Fruit fly (Drosophila melanogaster): Measurements from ENCODE around the gene CG31441.

dm6 chr3R:11263579-11263978 is 27.5 kb downstream of the CG31441 start:
- TF ChIP-seq klu (GFP tag; IDR thresholded peaks at IDR 0.05) (no peak), shn (GFP tag; optimal IDR thresholded peaks at IDR 0.05) (no peak), sens (GFP tag) (peak; percentile 38), nerfin-2 (GFP tag; IDR thresholded peaks at IDR 0.05; ENCODE audit: partially characterized antibody) (no peak), az2 (GFP tag; optimal IDR thresholded peaks at IDR 0.05) (no peak), CG18476 (GFP tag; optimal IDR thresholded peaks at IDR 0.05) (no peak), HHEX (GFP tag; optimal IDR thresholded peaks at IDR 0.05) (no peak), disco-r (GFP tag; optimal IDR thresholded peaks at IDR 0.05) (no peak)

All from whole organism, embryonic.